Fruit fly (Drosophila melanogaster): Measurements from ENCODE around the gene CG14420.

The CG14420 gene

DNA sequence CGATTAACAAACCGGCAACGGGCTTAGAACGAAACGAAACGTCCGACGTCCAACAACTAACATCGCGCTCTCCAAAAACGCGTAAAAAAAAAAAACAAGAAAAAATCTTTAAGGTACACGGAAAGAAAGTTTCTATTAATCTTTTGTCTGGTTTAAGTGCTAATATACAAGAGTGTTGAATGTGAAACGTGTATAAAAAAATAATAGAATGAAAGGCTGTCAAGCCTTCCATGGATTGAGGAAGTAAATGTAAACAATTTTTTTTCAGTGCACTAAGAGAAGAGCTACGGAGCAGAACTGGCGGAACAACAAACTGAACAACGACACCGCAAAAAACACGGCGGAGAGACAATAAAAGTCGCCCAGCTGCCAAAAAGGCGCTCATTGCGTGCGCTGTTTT, 18.9 kb upstream of the CG14420 start, which contains the start of gene CG3588:
TSS of gene CG3588 (plus strand) at position 29 of the 400 bp plus-strand sequence.
- TF ChIP-seq toe (GFP tag; optimal IDR thresholded peaks at IDR 0.05) (no peak), CG7045 (GFP tag; optimal IDR thresholded peaks at IDR 0.05) (no peak), CG7101 (tag; optimal IDR thresholded peaks at IDR 0.05) (no peak)

DNA sequence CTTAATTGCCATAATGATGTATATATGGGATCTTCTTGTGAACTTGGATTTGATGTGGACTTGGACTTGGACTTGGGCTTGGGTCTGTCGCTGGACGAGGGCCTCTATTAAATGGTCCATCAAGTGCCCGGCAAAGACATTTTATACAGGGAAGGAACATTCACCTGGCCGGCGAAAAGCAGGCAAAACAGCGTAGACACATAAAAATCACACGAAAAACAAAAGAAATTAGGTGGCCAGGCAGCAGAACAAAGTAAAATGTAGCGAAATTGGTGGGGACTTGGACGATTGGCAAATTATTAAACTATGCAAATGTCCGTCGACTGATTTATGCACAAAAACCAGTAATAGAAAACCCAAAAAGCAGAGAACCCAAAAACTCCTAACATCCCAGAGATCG, 11.5 kb upstream of the CG14420 start, which contains the start of gene CG14424:
TSS of gene CG14424 (minus strand) at position 101 of the 400 bp plus-strand sequence.
- TF ChIP-seq CG1620 (GFP tag; optimal IDR thresholded peaks at IDR 0.05) (no peak), tj (GFP tag; optimal IDR thresholded peaks at IDR 0.05) (no peak), bab1 (GFP tag; optimal IDR thresholded peaks at IDR 0.05) (no peak), Crg-1 (GFP tag; optimal IDR thresholded peaks at IDR 0.05) (no peak), toe (GFP tag; optimal IDR thresholded peaks at IDR 0.05) (no peak), ovo (GFP tag; optimal IDR thresholded peaks at IDR 0.05) (no peak), pad (GFP tag; optimal IDR thresholded peaks at IDR 0.05) (no peak), CG5204 (GFP tag; optimal IDR thresholded peaks at IDR 0.05) (no peak), Hr96 (GFP tag; optimal IDR thresholded peaks at IDR 0.05) (no peak), Clk (GFP tag; optimal IDR thresholded peaks at IDR 0.05) (no peak), CG14711 (tag; optimal IDR thresholded peaks at IDR 0.05) (no peak), CG11617 (GFP tag; optimal IDR thresholded peaks at IDR 0.05) (no peak), CG12768 (GFP tag; optimal IDR thresholded peaks at IDR 0.05) (no peak), CG33017 (tag; optimal IDR thresholded peaks at IDR 0.05) (no peak), kay (GFP tag; ENCODE audit: borderline replicate concordance) (no peak), CG7101 (tag; optimal IDR thresholded peaks at IDR 0.05) (no peak), cic (GFP tag; optimal IDR thresholded peaks at IDR 0.05) (no peak), cnc (optimal IDR thresholded peaks at IDR 0.05) (no peak), CG7045 (GFP tag; optimal IDR thresholded peaks at IDR 0.05) (no peak), Mnt (GFP tag; optimal IDR thresholded peaks at IDR 0.05) (no peak)

DNA sequence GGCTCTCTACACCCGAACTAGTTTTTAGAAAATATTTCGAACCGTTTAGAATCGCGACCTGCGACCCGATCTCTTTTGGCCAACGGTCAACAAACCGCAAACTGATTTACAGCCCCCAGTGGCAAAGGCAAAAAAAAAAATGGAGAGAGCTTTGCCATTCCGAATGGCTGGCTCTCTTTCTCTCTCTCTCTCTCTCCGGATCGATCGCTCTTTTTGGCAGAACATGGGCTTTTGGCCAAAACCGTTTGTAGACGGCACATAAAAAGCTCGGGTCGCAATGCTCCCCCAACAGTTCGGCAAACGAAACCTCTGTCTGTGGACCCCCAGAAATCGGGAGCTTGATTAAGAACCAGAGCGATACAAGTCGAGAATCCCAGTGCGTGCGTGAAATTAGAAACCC, 9.2 kb upstream of the CG14420 start, which contains the start of gene CG32793:
TSS of gene CG32793 (plus strand) at position 301 of the 400 bp plus-strand sequence.
- TF ChIP-seq CG14711 (tag; optimal IDR thresholded peaks at IDR 0.05) (no peak), toe (GFP tag; optimal IDR thresholded peaks at IDR 0.05) (no peak), CG7101 (tag; optimal IDR thresholded peaks at IDR 0.05) (no peak), Mnt (GFP tag; optimal IDR thresholded peaks at IDR 0.05) (no peak), CG1620 (GFP tag; optimal IDR thresholded peaks at IDR 0.05) (no peak)

DNA sequence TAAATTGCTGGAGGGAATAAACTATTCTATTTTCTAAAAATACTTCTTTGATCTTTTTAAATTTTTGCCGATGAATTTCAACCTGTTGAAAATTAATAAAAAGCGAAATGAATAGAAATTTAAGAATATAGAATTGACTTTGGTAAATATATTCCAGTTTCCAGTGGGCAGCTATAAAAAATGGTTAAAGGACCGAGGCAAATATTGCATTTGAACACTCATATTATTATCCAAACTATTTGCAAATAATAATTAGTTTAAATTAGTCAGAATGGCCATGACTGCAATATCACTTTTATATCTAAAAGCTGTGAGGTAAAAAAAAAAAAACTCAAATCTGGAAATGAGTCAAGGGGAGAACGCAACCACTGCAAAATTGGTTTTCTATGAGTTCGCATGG, 3.8 kb upstream of the CG14420 start, which contains the start of gene CG3592:
TSS of gene CG3592 (plus strand) at position 301 of the 400 bp plus-strand sequence.
- no peak for TF ChIP-seq tj (GFP tag; optimal IDR thresholded peaks at IDR 0.05)
- no peak for TF ChIP-seq CG11617 (GFP tag; optimal IDR thresholded peaks at IDR 0.05)
- TF ChIP-seq Crg-1 (GFP tag; optimal IDR thresholded peaks at IDR 0.05) = no peak
- no peak for TF ChIP-seq cic (GFP tag; optimal IDR thresholded peaks at IDR 0.05)
- TF ChIP-seq CG12768 (GFP tag; optimal IDR thresholded peaks at IDR 0.05) = no peak

DNA sequence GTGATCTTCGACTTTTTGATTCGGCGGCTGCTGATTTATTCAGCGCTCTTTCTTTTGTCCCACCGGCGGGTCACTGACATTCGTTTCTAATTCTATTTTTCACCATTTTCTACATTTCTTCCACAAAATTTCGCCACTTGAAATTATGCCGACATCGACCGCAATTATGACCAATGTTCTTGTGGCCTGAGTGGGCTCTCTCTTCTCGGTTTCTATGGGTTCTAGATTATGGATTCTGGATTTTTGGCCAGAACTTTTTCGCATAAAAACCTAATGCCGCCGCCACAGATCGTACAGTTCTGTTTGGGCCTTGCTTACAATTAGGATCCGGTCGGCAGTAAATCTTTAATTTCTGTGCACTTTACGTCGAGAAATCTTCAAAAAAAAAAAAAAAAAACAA, 1.9 kb upstream of the CG14420 start, which contains the start of gene CG3598:
TSS of gene CG3598 (plus strand) at position 301 of the 400 bp plus-strand sequence.
- no peak for TF ChIP-seq CG33017 (tag; optimal IDR thresholded peaks at IDR 0.05)
- no peak for TF ChIP-seq cnc (optimal IDR thresholded peaks at IDR 0.05)
- no peak for TF ChIP-seq bab1 (GFP tag; optimal IDR thresholded peaks at IDR 0.05)
- TF ChIP-seq CG11617 (GFP tag; optimal IDR thresholded peaks at IDR 0.05) = no peak
- no peak for TF ChIP-seq Crg-1 (GFP tag; optimal IDR thresholded peaks at IDR 0.05)
- TF ChIP-seq CG7045 (GFP tag; optimal IDR thresholded peaks at IDR 0.05) = no peak
- TF ChIP-seq cic (GFP tag; optimal IDR thresholded peaks at IDR 0.05) = no peak
- TF ChIP-seq CG7101 (tag; optimal IDR thresholded peaks at IDR 0.05) = no peak
- no peak for TF ChIP-seq tj (GFP tag; optimal IDR thresholded peaks at IDR 0.05)
- no peak for TF ChIP-seq Mnt (GFP tag; optimal IDR thresholded peaks at IDR 0.05)
- TF ChIP-seq toe (GFP tag; optimal IDR thresholded peaks at IDR 0.05) = no peak
- no peak for TF ChIP-seq CG5204 (GFP tag; optimal IDR thresholded peaks at IDR 0.05)
- no peak for TF ChIP-seq kay (GFP tag; ENCODE audit: borderline replicate concordance)
- TF ChIP-seq CG14711 (tag; optimal IDR thresholded peaks at IDR 0.05) = no peak

DNA sequence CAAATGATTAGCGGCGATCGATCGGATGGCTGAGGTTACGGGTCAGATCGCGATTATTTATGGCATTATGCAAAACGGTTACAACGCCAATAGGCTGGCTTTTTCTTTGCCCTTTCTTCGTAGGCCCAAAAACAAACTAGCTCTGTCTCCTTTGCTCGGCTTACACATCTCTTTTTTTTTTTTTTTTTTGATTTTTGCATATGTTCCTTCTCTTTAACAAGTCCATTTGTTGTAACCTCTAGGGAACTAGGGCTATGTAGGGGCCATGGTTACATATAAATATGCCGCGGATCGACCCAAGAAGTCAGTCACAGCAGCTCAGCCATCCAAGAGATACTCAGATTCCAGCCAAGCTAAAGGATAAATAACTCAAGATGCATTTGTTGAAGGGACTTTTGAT, 2.5 kb downstream of the CG14420 start, which contains the start of gene CG14421:
TSS of gene CG14421 (plus strand) at position 301 of the 400 bp plus-strand sequence.
- no peak for TF ChIP-seq pad (GFP tag; optimal IDR thresholded peaks at IDR 0.05)
- no peak for TF ChIP-seq ovo (GFP tag; optimal IDR thresholded peaks at IDR 0.05)
- no peak for TF ChIP-seq cnc (optimal IDR thresholded peaks at IDR 0.05)
- TF ChIP-seq CG11617 (GFP tag; optimal IDR thresholded peaks at IDR 0.05) = no peak
- TF ChIP-seq Clk (GFP tag; optimal IDR thresholded peaks at IDR 0.05) = no peak
- no peak for TF ChIP-seq kay (GFP tag; ENCODE audit: borderline replicate concordance)
- TF ChIP-seq Mnt (GFP tag; optimal IDR thresholded peaks at IDR 0.05) = no peak
- no peak for TF ChIP-seq CG14711 (tag; optimal IDR thresholded peaks at IDR 0.05)
- TF ChIP-seq CG33017 (tag; optimal IDR thresholded peaks at IDR 0.05) = no peak

DNA sequence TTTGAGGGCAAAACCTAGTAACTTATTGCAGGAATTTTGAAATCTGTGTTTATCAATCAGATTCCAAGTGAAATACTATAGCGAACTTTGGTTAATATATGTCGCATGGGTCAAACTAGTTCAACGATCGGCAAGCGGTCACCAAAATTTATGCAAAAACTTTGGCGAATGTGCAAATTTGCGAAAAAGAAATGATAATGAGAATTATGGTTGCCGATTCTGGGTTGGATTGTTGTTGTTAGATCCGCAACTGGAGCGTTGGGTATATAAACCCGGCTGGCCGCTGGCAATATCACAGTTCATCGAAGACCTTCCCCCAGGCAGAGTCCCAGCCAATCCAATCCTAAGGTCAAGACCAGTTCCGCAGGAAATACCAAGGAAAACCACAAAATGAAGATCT, 4.4 kb downstream of the CG14420 start, which contains the start of gene CG14422:
TSS of gene CG14422 (plus strand) at position 301 of the 400 bp plus-strand sequence.
- TF ChIP-seq cic (GFP tag; optimal IDR thresholded peaks at IDR 0.05) (no peak), CG12768 (GFP tag; optimal IDR thresholded peaks at IDR 0.05) (no peak), CG14711 (tag; optimal IDR thresholded peaks at IDR 0.05) (no peak), bab1 (GFP tag; optimal IDR thresholded peaks at IDR 0.05) (no peak), Crg-1 (GFP tag; optimal IDR thresholded peaks at IDR 0.05) (no peak), toe (GFP tag; optimal IDR thresholded peaks at IDR 0.05) (no peak), CG5204 (GFP tag; optimal IDR thresholded peaks at IDR 0.05) (no peak), kay (GFP tag; ENCODE audit: borderline replicate concordance) (no peak), ovo (GFP tag; optimal IDR thresholded peaks at IDR 0.05) (no peak), CG33017 (tag; optimal IDR thresholded peaks at IDR 0.05) (no peak), Hr96 (GFP tag; optimal IDR thresholded peaks at IDR 0.05) (no peak), CG7045 (GFP tag; optimal IDR thresholded peaks at IDR 0.05) (no peak), pad (GFP tag; optimal IDR thresholded peaks at IDR 0.05) (no peak), Clk (GFP tag; optimal IDR thresholded peaks at IDR 0.05) (no peak), CG11617 (GFP tag; optimal IDR thresholded peaks at IDR 0.05) (no peak), CG7101 (tag; optimal IDR thresholded peaks at IDR 0.05) (no peak)
